Fruit fly (Drosophila melanogaster): Measurements from ENCODE around the gene CG13950.

CG13950 gene

dm6 chr2L:866950-867744 is 7.2 kb downstream of the CG13950 start (continued):
- TF ChIP-seq fu2 (GFP tag; optimal IDR thresholded peaks at IDR 0.05), result peak; percentile 71
- peak; percentile 88 for TF ChIP-seq CG18262 (tag; optimal IDR thresholded peaks at IDR 0.05)
- TF ChIP-seq CG34422 (GFP tag; IDR thresholded peaks at IDR 0.05), result peak; percentile 95
- TF ChIP-seq CG3163 (GFP tag; optimal IDR thresholded peaks at IDR 0.05), result peak; percentile 73
- peak; percentile 99 for TF ChIP-seq sd (tag; optimal IDR thresholded peaks at IDR 0.05)
- TF ChIP-seq CG3995 (GFP tag; optimal IDR thresholded peaks at IDR 0.05), result peak; percentile 37
- peak; percentile 35; the same call in 1 of the 2 replicates for TF ChIP-seq Bgb (GFP tag; IDR thresholded peaks at IDR 0.05; ENCODE audit: partially characterized antibody)
- peak; percentile 83 for TF ChIP-seq Antp (GFP tag; optimal IDR thresholded peaks at IDR 0.05)
- TF ChIP-seq CG7372 (GFP tag; IDR thresholded peaks at IDR 0.05), result peak; percentile 93
- TF ChIP-seq CG14965 (GFP tag; optimal IDR thresholded peaks at IDR 0.05; ENCODE audit: borderline replicate concordance), result no peak
- no peak for TF ChIP-seq pfk (GFP tag; optimal IDR thresholded peaks at IDR 0.05)
- peak; percentile 92 for TF ChIP-seq Fer1 (GFP tag; optimal IDR thresholded peaks at IDR 0.05)
- peak; percentile 82 for TF ChIP-seq CG5180 (GFP tag; optimal IDR thresholded peaks at IDR 0.05)
- peak; percentile 89 for TF ChIP-seq scrt (GFP tag; optimal IDR thresholded peaks at IDR 0.05)
- TF ChIP-seq CG16779 (GFP tag; IDR thresholded peaks at IDR 0.05), result peak; percentile 87
- peak; percentile 90 for TF ChIP-seq Dad (GFP tag; optimal IDR thresholded peaks at IDR 0.05)
- TF ChIP-seq CG8388 (GFP tag; optimal IDR thresholded peaks at IDR 0.05), result peak; percentile 88
- peak; percentile 92 for TF ChIP-seq Hsf (GFP tag; optimal IDR thresholded peaks at IDR 0.05)
- TF ChIP-seq bcd (GFP tag; optimal IDR thresholded peaks at IDR 0.05), result peak; percentile 92
- peak; percentile 31; the same call in 1 of the 2 replicates for TF ChIP-seq CkIIα-i1 (GFP tag; IDR thresholded peaks at IDR 0.05)
- TF ChIP-seq tx (GFP tag; optimal IDR thresholded peaks at IDR 0.05), result peak; percentile 79
- peak; percentile 93 for TF ChIP-seq Ada2b (GFP tag; IDR thresholded peaks at IDR 0.05)
- TF ChIP-seq sima (GFP tag; optimal IDR thresholded peaks at IDR 0.05), result peak; percentile 75
- peak; percentile 88; the same call in 2 of the 3 replicates for TF ChIP-seq jigr1 (GFP tag; IDR thresholded peaks at IDR 0.05)
- peak; percentile 67 for TF ChIP-seq Adf1 (GFP tag; IDR thresholded peaks at IDR 0.05)
- peak; percentile 91 for TF ChIP-seq ap (GFP tag; IDR thresholded peaks at IDR 0.05)
- TF ChIP-seq ro (GFP tag; IDR thresholded peaks at IDR 0.05), result peak; percentile 72
- peak; percentile 39; the same call in 1 of the 2 replicates for TF ChIP-seq CG42726 (GFP tag; IDR thresholded peaks at IDR 0.05; ENCODE audit: partially characterized antibody)
- TF ChIP-seq sim (GFP tag; IDR thresholded peaks at IDR 0.05), result peak; percentile 72; the same call in 1 of the 2 replicates
- TF ChIP-seq Gsc (GFP tag; IDR thresholded peaks at IDR 0.05), result peak; percentile 83
- TF ChIP-seq Ptx1 (GFP tag; IDR thresholded peaks at IDR 0.05), result peak; percentile 96
- no peak for TF ChIP-seq Doc3 (GFP tag; IDR thresholded peaks at IDR 0.05; ENCODE audit: partially characterized antibody)
- peak; percentile 86 for TF ChIP-seq jing (GFP tag; optimal IDR thresholded peaks at IDR 0.05)
- TF ChIP-seq lbe (GFP tag; optimal IDR thresholded peaks at IDR 0.05), result peak; percentile 94
- peak; percentile 93 for TF ChIP-seq tin (GFP tag; optimal IDR thresholded peaks at IDR 0.05)
- TF ChIP-seq fd102C (GFP tag; optimal IDR thresholded peaks at IDR 0.05), result peak; percentile 62
- peak; percentile 83 for TF ChIP-seq CG6683 (GFP tag; optimal IDR thresholded peaks at IDR 0.05)
- peak; percentile 86 for TF ChIP-seq CG16815 (GFP tag; optimal IDR thresholded peaks at IDR 0.05)
- peak; percentile 95 for TF ChIP-seq tgo (GFP tag; IDR thresholded peaks at IDR 0.05)
- TF ChIP-seq CG5245 (GFP tag; optimal IDR thresholded peaks at IDR 0.05), result peak; percentile 90
- no peak for TF ChIP-seq sna (GFP tag; IDR thresholded peaks at IDR 0.05; ENCODE audit: partially characterized antibody)
- no peak for TF ChIP-seq yki (optimal IDR thresholded peaks at IDR 0.05)
- peak; percentile 91 for TF ChIP-seq wdn (GFP tag; IDR thresholded peaks at IDR 0.05)
- TF ChIP-seq Deaf1 (tag; optimal IDR thresholded peaks at IDR 0.05), result peak; percentile 57
- TF ChIP-seq prd (optimal IDR thresholded peaks at IDR 0.05), result no peak
- peak; percentile 97 for TF ChIP-seq prd (GFP tag; IDR thresholded peaks at IDR 0.05)
- TF ChIP-seq CG3838 (GFP tag; optimal IDR thresholded peaks at IDR 0.05), result peak; percentile 62
- TF ChIP-seq Atf6 (GFP tag; IDR thresholded peaks at IDR 0.05), result peak; percentile 92
- TF ChIP-seq tna (GFP tag; IDR thresholded peaks at IDR 0.05; ENCODE audit: partially characterized antibody), result peak; percentile 41; the same call in 1 of the 2 replicates
- TF ChIP-seq repo (GFP tag; optimal IDR thresholded peaks at IDR 0.05), result peak; percentile 82

Measured in whole organism, embryonic.